Worm (Caenorhabditis elegans): ENCODE data around the gene C05C8.8.
"Not testable (repeated sequence)": the region's sequence is repeated elsewhere in the genome, so short reads cannot be mapped to it uniquely, and the experiment has no call there.

C05C8.8 gene

DNA sequence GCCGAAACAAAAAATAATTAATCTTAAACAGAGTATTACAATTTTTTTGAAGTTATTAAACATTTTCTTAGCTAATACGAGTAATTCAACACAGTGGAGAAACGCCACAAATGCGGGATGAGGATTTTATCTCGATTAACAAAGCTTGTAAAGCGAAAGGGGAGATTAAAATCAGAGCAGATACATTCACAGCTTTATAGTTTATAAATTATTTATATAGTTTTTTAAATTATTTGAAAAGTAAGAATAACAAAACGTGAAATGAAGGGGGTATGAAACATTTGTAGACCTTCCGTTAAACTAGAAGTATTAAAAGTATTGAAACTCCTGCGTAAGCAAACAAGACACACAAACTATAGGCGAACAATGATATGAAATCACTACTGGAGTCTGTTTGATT is at the start of gene C05C8.8:
C05C8.8 (minus strand) TSS at position 101 of the 400 bp plus-strand sequence.
- TF ChIP-seq nhr-12 (tag; optimal IDR thresholded peaks at IDR 0.05): no peak
- TF ChIP-seq nhr-28 (tag; optimal IDR thresholded peaks at IDR 0.05): no peak
- TF ChIP-seq mab-5 (tag; optimal IDR thresholded peaks at IDR 0.05): no peak
- no peak for TF ChIP-seq ztf-11 (tag; optimal IDR thresholded peaks at IDR 0.05)
- TF ChIP-seq nhr-237 (tag; optimal IDR thresholded peaks at IDR 0.05): no peak
- no peak for TF ChIP-seq tbx-8 (GFP tag; optimal IDR thresholded peaks at IDR 0.05)
- no peak for TF ChIP-seq blmp-1 (tag; optimal IDR thresholded peaks at IDR 0.05)
- no peak for TF ChIP-seq lsy-2 (tag; optimal IDR thresholded peaks at IDR 0.05)
- no peak for TF ChIP-seq mls-2 (tag; optimal IDR thresholded peaks at IDR 0.05)
- TF ChIP-seq cnd-1 (tag; optimal IDR thresholded peaks at IDR 0.05): no peak
- no peak for TF ChIP-seq mep-1 (tag; optimal IDR thresholded peaks at IDR 0.05)
- TF ChIP-seq elt-3 (tag; optimal IDR thresholded peaks at IDR 0.05): no peak
- TF ChIP-seq snpc-4 (tag; optimal IDR thresholded peaks at IDR 0.05): no peak
- no peak for TF ChIP-seq ces-1 (GFP tag; optimal IDR thresholded peaks at IDR 0.05)
- no peak for TF ChIP-seq elt-1 (tag; optimal IDR thresholded peaks at IDR 0.05; ENCODE audit: borderline replicate concordance, insufficient read depth)
- no peak for TF ChIP-seq drap-1 (GFP tag; optimal IDR thresholded peaks at IDR 0.05)
- no peak for TF ChIP-seq unc-120 (tag; optimal IDR thresholded peaks at IDR 0.05; ENCODE audit: poor library complexity, severe bottlenecking)
- no peak for TF ChIP-seq bed-3 (GFP tag; optimal IDR thresholded peaks at IDR 0.05)

DNA sequence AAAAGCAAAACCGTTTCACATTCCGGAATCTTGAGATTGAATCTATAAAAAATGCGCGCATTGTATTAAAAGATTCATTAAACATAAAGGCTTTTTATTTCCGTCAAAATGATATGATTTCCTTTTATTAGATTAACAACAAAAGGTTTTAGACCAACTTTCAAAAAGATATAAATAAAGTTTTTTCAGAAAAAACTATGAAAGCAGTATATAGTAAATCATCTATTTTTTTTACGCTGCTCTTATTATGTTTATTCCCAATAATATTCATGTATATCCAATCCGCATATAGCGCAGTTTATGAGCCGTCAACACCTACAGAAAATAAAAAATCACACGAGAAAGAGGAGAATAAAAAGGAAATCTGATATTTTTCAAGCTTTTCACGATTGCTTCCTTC is 49.5 kb upstream of the C05C8.8 start, which contains the start of gene F07G11.2:
F07G11.2 (plus strand) TSS at position 301 of the 400 bp plus-strand sequence.
- TF ChIP-seq sptf-1, cnd-1, zip-8 (tag; optimal IDR thresholded peaks at IDR 0.05): not testable (repeated sequence)

DNA sequence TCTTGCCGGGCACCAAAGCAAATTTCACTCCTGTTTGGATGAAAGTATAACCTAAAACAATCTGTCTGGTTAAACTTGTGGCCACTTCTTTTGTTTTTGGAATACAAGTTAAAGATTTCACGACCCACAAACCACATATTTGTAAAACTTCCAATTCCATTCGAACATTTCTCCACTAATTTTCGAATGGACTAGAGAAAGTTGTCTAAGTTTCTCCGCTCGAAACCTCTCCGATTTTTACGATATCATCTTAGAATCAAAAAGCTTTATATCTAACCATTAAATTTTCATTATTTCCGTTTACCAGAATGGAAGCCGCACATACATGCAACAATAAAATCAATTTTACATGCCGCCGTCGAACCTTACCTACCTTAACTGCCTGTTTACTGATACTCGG is 43.5 kb upstream of the C05C8.8 start, which contains the start of gene F07G11.3:
F07G11.3 (plus strand) TSS at position 301 of the 400 bp plus-strand sequence.
- TF ChIP-seq ceh-43 (GFP tag; optimal IDR thresholded peaks at IDR 0.05) (no peak), ceh-39 (tag; optimal IDR thresholded peaks at IDR 0.05) (no peak), ceh-83 (GFP tag; optimal IDR thresholded peaks at IDR 0.05) (no peak), drap-1 (GFP tag; optimal IDR thresholded peaks at IDR 0.05) (no peak), blmp-1 (tag; optimal IDR thresholded peaks at IDR 0.05) (no peak), mab-5 (tag; optimal IDR thresholded peaks at IDR 0.05) (no peak)

DNA sequence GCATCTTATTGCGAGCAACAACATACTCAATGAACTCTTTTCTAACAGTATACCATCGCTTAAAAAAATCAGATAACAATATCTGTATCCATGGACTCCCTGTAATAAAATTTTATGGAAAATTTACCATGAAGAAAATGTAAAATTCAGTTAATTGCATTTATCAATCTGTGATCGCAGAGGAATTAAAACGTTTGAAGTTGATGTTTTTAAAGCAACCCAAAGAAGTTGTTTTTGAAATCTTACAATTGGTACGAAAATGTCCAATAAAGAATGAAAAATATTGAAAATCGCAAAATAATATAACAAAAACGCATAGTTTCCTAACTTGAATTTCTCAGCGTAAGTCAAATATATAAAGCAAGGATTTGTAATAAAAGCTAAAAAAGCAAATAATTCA is 42.3 kb upstream of the C05C8.8 start, which contains the start of gene srj-32:
srj-32 (minus strand) TSS at position 101 of the 400 bp plus-strand sequence.
- TF ChIP-seq mls-2 (tag; optimal IDR thresholded peaks at IDR 0.05) (no peak), ces-1 (GFP tag; optimal IDR thresholded peaks at IDR 0.05) (no peak), elt-1 (tag; optimal IDR thresholded peaks at IDR 0.05; ENCODE audit: borderline replicate concordance, insufficient read depth) (no peak), sem-2 (GFP tag; optimal IDR thresholded peaks at IDR 0.05) (no peak), flh-1 (GFP tag; optimal IDR thresholded peaks at IDR 0.05) (no peak), ceh-39 (tag; optimal IDR thresholded peaks at IDR 0.05) (no peak), blmp-1 (tag; optimal IDR thresholded peaks at IDR 0.05) (no peak), elt-3 (tag; optimal IDR thresholded peaks at IDR 0.05) (no peak), lin-32 (GFP tag; optimal IDR thresholded peaks at IDR 0.05) (no peak), mep-1 (tag; optimal IDR thresholded peaks at IDR 0.05) (no peak), ceh-43 (GFP tag; optimal IDR thresholded peaks at IDR 0.05) (no peak)

DNA sequence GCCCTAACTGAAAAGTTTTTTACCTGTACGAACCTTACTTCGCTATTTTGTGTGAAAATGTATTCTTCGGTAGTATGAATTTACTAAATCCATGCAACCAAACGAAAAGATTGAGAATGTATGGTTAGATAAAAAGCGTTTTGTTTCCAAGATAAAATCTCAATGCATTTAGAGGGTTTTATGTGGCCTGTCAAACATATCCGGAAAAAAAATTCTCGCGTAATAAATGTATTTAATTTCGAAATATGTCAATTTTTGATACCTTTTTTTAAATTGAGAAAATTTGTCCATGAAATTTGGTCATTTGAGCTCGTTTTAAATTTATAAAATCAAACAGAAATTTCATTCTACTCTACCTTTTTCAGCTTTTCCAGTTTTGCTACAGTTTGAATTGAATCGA is 40.3 kb upstream of the C05C8.8 start, which contains the start of gene F07G11.4:
F07G11.4 (minus strand) TSS at position 101 of the 400 bp plus-strand sequence.
- TF ChIP-seq lin-32 (GFP tag; optimal IDR thresholded peaks at IDR 0.05): no peak
- no peak for TF ChIP-seq snpc-4 (tag; optimal IDR thresholded peaks at IDR 0.05)
- TF ChIP-seq ztf-11 (tag; optimal IDR thresholded peaks at IDR 0.05): no peak
- no peak for TF ChIP-seq flh-1 (GFP tag; optimal IDR thresholded peaks at IDR 0.05)
- TF ChIP-seq mls-2 (tag; optimal IDR thresholded peaks at IDR 0.05): no peak
- no peak for TF ChIP-seq zip-8 (tag; optimal IDR thresholded peaks at IDR 0.05)
- no peak for TF ChIP-seq ceh-43 (GFP tag; optimal IDR thresholded peaks at IDR 0.05)
- no peak for TF ChIP-seq drap-1 (GFP tag; optimal IDR thresholded peaks at IDR 0.05)
- TF ChIP-seq unc-62 (GFP tag; optimal IDR thresholded peaks at IDR 0.05): no peak
- TF ChIP-seq hlh-1 (tag; optimal IDR thresholded peaks at IDR 0.05): no peak
- no peak for TF ChIP-seq nhr-12 (tag; optimal IDR thresholded peaks at IDR 0.05)
- TF ChIP-seq sem-2 (GFP tag; optimal IDR thresholded peaks at IDR 0.05): no peak
- no peak for TF ChIP-seq nhr-237 (tag; optimal IDR thresholded peaks at IDR 0.05)
- no peak for TF ChIP-seq elt-3 (tag; optimal IDR thresholded peaks at IDR 0.05)
- TF ChIP-seq M03D4.4 (tag; optimal IDR thresholded peaks at IDR 0.05): no peak
- TF ChIP-seq ces-1 (GFP tag; optimal IDR thresholded peaks at IDR 0.05): no peak
- TF ChIP-seq lin-13 (tag; optimal IDR thresholded peaks at IDR 0.05): no peak
- TF ChIP-seq cnd-1 (tag; optimal IDR thresholded peaks at IDR 0.05): no peak
- no peak for TF ChIP-seq tbx-8 (GFP tag; optimal IDR thresholded peaks at IDR 0.05)
- TF ChIP-seq pha-4 (tag; optimal IDR thresholded peaks at IDR 0.05): no peak

Measured in whole organism, mixed stage, embryonic.